Worm (Caenorhabditis elegans): ENCODE measurements around the gene Y19D2B.1.

DNA sequence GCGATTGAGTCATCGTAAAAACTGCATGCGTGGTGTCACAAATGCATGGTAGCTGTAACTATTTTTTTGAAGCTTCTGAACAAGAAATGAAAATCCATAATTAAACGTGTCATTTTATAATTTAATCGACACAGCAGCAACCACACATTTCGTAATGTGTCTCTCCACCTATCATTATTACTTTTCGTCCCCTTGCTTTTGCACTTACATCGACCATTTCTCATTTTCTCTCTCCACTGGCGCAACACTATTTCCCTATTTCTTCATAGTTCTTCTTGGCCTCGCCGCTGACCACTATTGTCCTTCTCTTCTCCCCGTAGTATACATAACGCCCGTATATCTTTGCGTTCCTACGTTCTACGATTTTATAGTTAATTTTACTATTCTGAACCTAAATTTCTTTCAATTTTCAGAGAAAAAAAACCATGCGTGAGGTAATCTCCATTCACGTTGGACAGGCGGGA lies 4.4 kb downstream of the Y19D2B.1 start, which contains the start of gene tba-4:
- TF ChIP-seq ztf-11 (tag; optimal IDR thresholded peaks at IDR 0.05) (no peak), nhr-237 (tag; optimal IDR thresholded peaks at IDR 0.05) (no peak), M03D4.4 (tag; optimal IDR thresholded peaks at IDR 0.05) (no peak), snpc-4 (tag; optimal IDR thresholded peaks at IDR 0.05) (no peak), bed-3 (GFP tag; optimal IDR thresholded peaks at IDR 0.05) (no peak), unc-39 (tag; optimal IDR thresholded peaks at IDR 0.05) (no peak), mls-2 (tag; optimal IDR thresholded peaks at IDR 0.05) (no peak), elt-3 (tag; optimal IDR thresholded peaks at IDR 0.05) (no peak), lin-13 (tag; optimal IDR thresholded peaks at IDR 0.05) (no peak), ces-1 (GFP tag; optimal IDR thresholded peaks at IDR 0.05) (no peak)
